Worm (Caenorhabditis elegans): ENCODE measurements around the gene srz-99.

The srz-99 gene

DNA sequence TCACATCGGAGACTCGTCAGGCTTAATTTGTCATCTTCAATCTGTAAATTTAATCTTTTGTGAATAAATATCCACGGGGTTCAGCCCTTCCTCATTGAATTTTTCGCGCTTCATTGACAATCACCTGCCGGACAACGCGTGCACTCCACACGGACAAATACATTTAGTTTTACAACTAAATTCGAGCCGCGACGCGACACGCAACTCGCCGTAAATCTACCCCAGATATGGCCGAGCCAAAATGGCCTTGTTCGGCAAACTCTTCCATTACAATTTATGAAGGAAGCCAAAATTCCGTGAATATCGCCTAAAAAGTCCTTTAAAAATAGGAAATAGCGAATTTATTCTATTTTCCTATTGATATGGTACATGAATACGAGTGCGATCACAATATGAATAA lies 14.7 kb downstream of the srz-99 start (continued):
- TF ChIP-seq ekl-4 (GFP tag; IDR thresholded peaks at IDR 0.05) (peak; percentile 62; the same call in 1 of the 2 replicates), rec-8 (tag; optimal IDR thresholded peaks at IDR 0.05) (no peak), ceh-58 (GFP tag; IDR thresholded peaks at IDR 0.05) (peak; percentile 65; the same call in 1 of the 2 replicates), snpc-1.3 (tag; optimal IDR thresholded peaks at IDR 0.05; ENCODE audit: insufficient read depth) (no peak), lin-40 (tag; optimal IDR thresholded peaks at IDR 0.05) (no peak), madf-8 (GFP tag; conservative IDR thresholded peaks at IDR 0.05) (peak; percentile 63), D2030.7 (GFP tag; IDR thresholded peaks at IDR 0.05) (peak; percentile 80), attf-5 (GFP tag; optimal IDR thresholded peaks at IDR 0.05) (no peak), ztf-6 (GFP tag; IDR thresholded peaks at IDR 0.05) (no peak), unc-62 (GFP tag; optimal IDR thresholded peaks at IDR 0.05) (no peak), Y53F4B.3 (GFP tag; IDR thresholded peaks at IDR 0.05) (no peak), let-607 (tag; optimal IDR thresholded peaks at IDR 0.05) (no peak), snpc-3.4 (tag; optimal IDR thresholded peaks at IDR 0.05) (no peak), egl-44 (GFP tag; IDR thresholded peaks at IDR 0.05) (peak; percentile 27; the same call in 1 of the 2 replicates), B0035.1 (tag; optimal IDR thresholded peaks at IDR 0.05) (no peak), ceh-27 (GFP tag; optimal IDR thresholded peaks at IDR 0.05) (no peak), tlf-1 (GFP tag; optimal IDR thresholded peaks at IDR 0.05) (peak; percentile 48), nhr-80 (tag; optimal IDR thresholded peaks at IDR 0.05) (no peak), somi-1 (GFP tag; optimal IDR thresholded peaks at IDR 0.05) (no peak), die-1 (tag; optimal IDR thresholded peaks at IDR 0.05) (peak; percentile 48), Y79H2A.3 (GFP tag; conservative IDR thresholded peaks at IDR 0.05) (peak; percentile 95), Y53G8AR.9 (GFP tag; conservative IDR thresholded peaks at IDR 0.05) (peak; percentile 87), lir-1 (GFP tag; conservative IDR thresholded peaks at IDR 0.05) (peak; percentile 37; the same call in 1 of the 2 replicates), B0261.1 (tag; optimal IDR thresholded peaks at IDR 0.05) (no peak)

DNA sequence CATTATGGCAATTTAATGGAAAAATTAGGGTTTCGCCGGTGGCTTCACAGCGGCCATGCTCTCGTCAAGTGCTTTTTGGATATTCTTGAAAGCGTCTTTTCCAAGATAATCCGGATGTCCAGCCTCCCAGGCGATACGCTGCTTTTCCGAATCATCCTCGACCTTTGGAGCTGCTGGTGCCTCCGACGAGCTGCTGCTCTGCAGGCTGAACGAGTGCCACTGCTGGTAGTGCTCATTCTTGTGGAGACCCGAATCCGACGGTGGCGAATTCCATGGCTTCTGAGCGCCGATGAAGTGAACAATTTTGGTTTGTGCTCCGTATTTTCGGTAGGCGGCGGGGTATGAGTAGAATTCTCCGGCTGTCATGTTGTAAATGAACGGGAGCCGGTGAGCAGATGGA lies 15.2 kb downstream of the srz-99 start:
- TF ChIP-seq lin-40 (tag; optimal IDR thresholded peaks at IDR 0.05): no peak
- TF ChIP-seq dox-1 (GFP tag; IDR thresholded peaks at IDR 0.05): 0 out of 2 replicates have a peak, but pooled peaks have one; percentile 21
- no peak for TF ChIP-seq snpc-4 (GFP tag; optimal IDR thresholded peaks at IDR 0.05)
- TF ChIP-seq snpc-4 (tag; optimal IDR thresholded peaks at IDR 0.05): no peak
- TF ChIP-seq gei-17 (GFP tag; optimal IDR thresholded peaks at IDR 0.05): no peak
- no peak for TF ChIP-seq nfyb-1 (GFP tag; IDR thresholded peaks at IDR 0.05)
- TF ChIP-seq repo-1 (tag; optimal IDR thresholded peaks at IDR 0.05): no peak
- peak; percentile 63; the same call in 1 of the 2 replicates for TF ChIP-seq egrh-3 (GFP tag; IDR thresholded peaks at IDR 0.05)
- TF ChIP-seq bed-2 (GFP tag; IDR thresholded peaks at IDR 0.05): no peak
- no peak for TF ChIP-seq T07F8.4 (tag; optimal IDR thresholded peaks at IDR 0.05)
- TF ChIP-seq lin-26 (GFP tag; IDR thresholded peaks at IDR 0.05): no peak
- no peak for TF ChIP-seq ekl-4 (GFP tag; IDR thresholded peaks at IDR 0.05)
- peak; percentile 74 for TF ChIP-seq zfh-2 (GFP tag; conservative IDR thresholded peaks at IDR 0.05)
- TF ChIP-seq lsl-1 (GFP tag; optimal IDR thresholded peaks at IDR 0.05): no peak
- no peak for TF ChIP-seq tbx-9 (tag; optimal IDR thresholded peaks at IDR 0.05; ENCODE audit: borderline replicate concordance)

Data from whole organism, young adult.